Worm (Caenorhabditis elegans): Measurements from ENCODE around the gene K09H11.6.
"Not testable (repeated sequence)": the region's sequence is repeated elsewhere in the genome, so short reads cannot be mapped to it uniquely, and the experiment has no call there.

K09H11.6 gene

DNA sequence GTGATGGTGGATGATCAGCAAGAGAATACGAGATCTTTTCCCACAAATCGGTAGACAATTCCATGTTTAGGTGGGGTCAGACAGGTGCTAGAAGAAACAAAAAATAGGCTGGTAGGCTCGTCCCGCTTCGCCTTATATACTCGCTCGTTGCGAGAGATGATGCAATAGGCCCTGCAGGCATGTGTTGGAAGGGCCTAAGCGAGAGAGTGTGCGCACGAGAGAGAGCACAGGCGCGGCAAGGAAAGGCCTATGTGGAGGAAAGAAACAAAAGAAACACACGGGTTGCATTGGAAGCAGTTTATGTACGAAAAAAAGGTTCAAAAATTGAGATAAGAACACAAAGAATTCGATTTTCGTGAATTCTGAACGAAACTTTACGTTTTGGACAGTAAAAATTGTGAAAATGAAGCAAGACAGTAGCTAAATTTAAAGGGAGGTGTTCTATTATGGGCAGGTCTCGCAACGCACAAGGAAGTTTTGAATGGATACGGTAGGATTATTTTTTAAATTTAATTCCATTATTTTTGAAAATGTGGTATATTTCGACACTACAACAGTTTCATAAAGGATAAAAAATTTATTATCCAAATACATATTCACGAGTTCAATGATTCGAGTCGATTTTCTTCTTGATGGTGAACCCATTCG, 44.9 kb upstream of the K09H11.6 start, which contains the start of gene F44E7.5 (continued):
- TF ChIP-seq attf-6 (GFP tag; IDR thresholded peaks at IDR 0.05) (no peak), tbp1 (GFP tag; optimal IDR thresholded peaks at IDR 0.05) (peak; percentile 36), let-607 (tag; optimal IDR thresholded peaks at IDR 0.05) (peak in 1 of 2 experiments; percentile 60), ztf-26 (tag; optimal IDR thresholded peaks at IDR 0.05) (peak; percentile 89), zfh-2 (GFP tag; conservative IDR thresholded peaks at IDR 0.05) (no peak), lin-40 (tag; optimal IDR thresholded peaks at IDR 0.05) (peak; percentile 51), nhr-90 (tag; optimal IDR thresholded peaks at IDR 0.05) (peak; percentile 69), ztf-25 (GFP tag; IDR thresholded peaks at IDR 0.05) (no peak), chd-7 (tag; optimal IDR thresholded peaks at IDR 0.05) (peak; percentile 18), attf-5 (GFP tag; optimal IDR thresholded peaks at IDR 0.05) (peak; percentile 61), B0336.3 (GFP tag; IDR thresholded peaks at IDR 0.05) (0 out of 2 replicates have a peak, but pooled peaks have one; percentile 41), F37B4.10 (GFP tag; IDR thresholded peaks at IDR 0.05) (no peak), hmg-1.2 (GFP tag; IDR thresholded peaks at IDR 0.05) (peak; percentile 80), F23B12.7 (tag; optimal IDR thresholded peaks at IDR 0.05; ENCODE audit: insufficient read depth) (peak; percentile 15), ceh-91 (GFP tag; IDR thresholded peaks at IDR 0.05) (peak; percentile 24; the same call in 1 of the 2 replicates), nfya-1 (tag; optimal IDR thresholded peaks at IDR 0.05; ENCODE audit: borderline replicate concordance, insufficient read depth) (no peak), K12H6.12 (tag; optimal IDR thresholded peaks at IDR 0.05) (peak; percentile 40), snpc-4 (GFP tag; optimal IDR thresholded peaks at IDR 0.05) (no peak), snpc-4 (tag; optimal IDR thresholded peaks at IDR 0.05) (peak in 3 of 4 experiments; percentile 3 to 57 (median 33)), cebp-2 (GFP tag; IDR thresholded peaks at IDR 0.05) (peak; percentile 94)

ce11 chrV:5779984-5780383, 44.0 kb upstream of the K09H11.6 start:
- TF ChIP-seq F57C9.4 (tag; optimal IDR thresholded peaks at IDR 0.05) = peak; percentile 17
- no peak for TF ChIP-seq cebp-1 (GFP tag; IDR thresholded peaks at IDR 0.05)
- TF ChIP-seq cebp-1 (tag; optimal IDR thresholded peaks at IDR 0.05) = peak; percentile 77
- TF ChIP-seq ztf-18 (tag; optimal IDR thresholded peaks at IDR 0.05) = no peak

DNA sequence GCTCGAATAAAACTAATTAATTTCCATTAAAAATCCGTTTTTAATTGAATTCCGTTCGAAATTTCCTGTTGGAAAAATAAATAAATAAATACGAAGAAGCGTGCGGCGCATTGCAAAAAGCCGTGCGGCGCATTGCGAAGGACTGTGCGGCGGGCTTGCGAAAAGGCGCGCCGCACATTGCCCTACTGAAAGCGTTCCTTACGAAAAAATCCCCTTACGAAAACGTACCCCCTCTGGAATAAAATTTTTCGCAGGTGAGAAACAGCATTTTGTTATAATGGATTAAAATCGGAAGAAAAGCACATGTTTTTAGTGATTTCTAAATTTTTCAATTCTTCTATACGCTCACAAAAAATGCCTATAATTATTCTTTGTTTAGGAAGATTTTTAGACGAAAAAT, 42.2 kb upstream of the K09H11.6 start:
- TF ChIP-seq attf-3 (GFP tag; conservative IDR thresholded peaks at IDR 0.05) = 0 out of 2 replicates have a peak, but pooled peaks have one; percentile 47
- TF ChIP-seq egrh-3 (GFP tag; IDR thresholded peaks at IDR 0.05) = 0 out of 2 replicates have a peak, but pooled peaks have one; percentile 37
- peak; percentile 97 for TF ChIP-seq C06A6.2 (GFP tag; conservative IDR thresholded peaks at IDR 0.05)
- peak; percentile 93 for TF ChIP-seq dox-1 (GFP tag; IDR thresholded peaks at IDR 0.05)
- 0 out of 2 replicates have a peak, but pooled peaks have one; percentile 68 for TF ChIP-seq ztf-28 (GFP tag; IDR thresholded peaks at IDR 0.05)
- TF ChIP-seq ceh-91 (GFP tag; IDR thresholded peaks at IDR 0.05) = 0 out of 2 replicates have a peak, but pooled peaks have one; percentile 22
- peak; percentile 85 for TF ChIP-seq mcd-1 (GFP tag; IDR thresholded peaks at IDR 0.05)
- 0 out of 2 replicates have a peak, but pooled peaks have one; percentile 17 for TF ChIP-seq Y67H2A.10 (GFP tag; conservative IDR thresholded peaks at IDR 0.05)
- peak; percentile 85 for TF ChIP-seq ceh-100 (GFP tag; IDR thresholded peaks at IDR 0.05)
- peak; percentile 46 for TF ChIP-seq hmg-1.2 (GFP tag; IDR thresholded peaks at IDR 0.05)
- TF ChIP-seq Y53G8AR.9 (GFP tag; conservative IDR thresholded peaks at IDR 0.05) = peak; percentile 37; the same call in 1 of the 2 replicates
- peak; percentile 39; the same call in 1 of the 2 replicates for TF ChIP-seq egl-44 (GFP tag; IDR thresholded peaks at IDR 0.05)
- peak; percentile 46; the same call in 1 of the 2 replicates for TF ChIP-seq cebp-1 (GFP tag; IDR thresholded peaks at IDR 0.05)
- TF ChIP-seq cebp-1 (tag; optimal IDR thresholded peaks at IDR 0.05) = not testable (repeated sequence)
- peak; percentile 84 for TF ChIP-seq nfyb-1 (GFP tag; IDR thresholded peaks at IDR 0.05)
- peak; percentile 26; the same call in 1 of the 2 replicates for TF ChIP-seq rcor-1 (GFP tag; IDR thresholded peaks at IDR 0.05)
- TF ChIP-seq pbrm-1 (GFP tag; IDR thresholded peaks at IDR 0.05) = peak; percentile 59; the same call in 1 of the 2 replicates
- 0 out of 2 replicates have a peak, but pooled peaks have one; percentile 14 for TF ChIP-seq K11D2.4 (GFP tag; IDR thresholded peaks at IDR 0.05)
- peak; percentile 54 for TF ChIP-seq madf-6 (GFP tag; IDR thresholded peaks at IDR 0.05)
- peak; percentile 42; the same call in 1 of the 2 replicates for TF ChIP-seq F33H1.4 (GFP tag; IDR thresholded peaks at IDR 0.05)
- TF ChIP-seq Y95B8A.8 (GFP tag; IDR thresholded peaks at IDR 0.05) = peak; percentile 41; the same call in 1 of the 2 replicates
- TF ChIP-seq D2030.7 (GFP tag; IDR thresholded peaks at IDR 0.05) = peak; percentile 53; the same call in 1 of the 2 replicates
